Worm (Caenorhabditis elegans) whole organism, L1 larva: ENCODE data around the gene Y70G10A.4.

Experiments used
- C04F5.9 ChIP-seq: sonication (generic microtip); optimal IDR thresholded peaks from 2 replicates; lab custom pipeline; 2016; ENCODE audit warnings: missing genetic modification characterization, missing compliant biosample characterization
- C16A3.4 ChIP-seq: fragments of 150-350 bp; optimal IDR thresholded peaks from 2 replicates; lab custom pipeline; 2014; ENCODE audit warnings: missing biosample characterization, missing genetic modification characterization
- F16B12.6 ChIP-seq: fragments of 150-350 bp; optimal IDR thresholded peaks from 2 replicates; lab custom pipeline; 2014; ENCODE audit warnings: missing biosample characterization, missing genetic modification characterization
- alr-1 ChIP-seq: fragments of 200-800 bp; sonication (Bioruptor generic); optimal IDR thresholded peaks from 2 replicates; lab custom pipeline; 2018; ENCODE audit warnings: borderline replicate concordance, mild to moderate bottlenecking, missing genetic modification characterization, missing compliant biosample characterization
- ceh-8 ChIP-seq: fragments of 200-800 bp; sonication (Bioruptor generic); optimal IDR thresholded peaks from 2 replicates; lab custom pipeline; 2018; ENCODE audit warnings: mild to moderate bottlenecking, missing genetic modification characterization, moderate library complexity, missing compliant biosample characterization
- ceh-82 ChIP-seq, 3 experiments: fragments of 150-350 bp in 1 of 3; sonication (generic microtip) in 2 of 3; optimal IDR thresholded peaks; 2 replicates each; lab custom pipeline; 2014 to 2017; ENCODE audit warnings: missing biosample characterization in 3 of 3, missing genetic modification characterization in 3 of 3
- ceh-88 ChIP-seq: fragments of 200-800 bp; sonication (Bioruptor generic); IDR thresholded peaks from 2 replicates; pipeline ENCODE4 v1.3.6; 2022; ENCODE audit warnings: missing genetic modification characterization, missing compliant biosample characterization
- dpl-1 ChIP-seq, 3 experiments: fragments of 150-350 bp in 2 of 3; sonication (generic microtip) in 1 of 3; optimal IDR thresholded peaks; 2 replicates each; lab custom pipeline; 2014 to 2017; ENCODE audit warnings: missing biosample characterization in 3 of 3, missing genetic modification characterization in 3 of 3, missing genetic modification reagents in 3 of 3
- dsc-1 ChIP-seq: sonication (generic microtip); optimal IDR thresholded peaks from 2 replicates; lab custom pipeline; 2016; ENCODE audit warnings: mild to moderate bottlenecking, missing genetic modification characterization, missing compliant biosample characterization
- efl-1 ChIP-seq, 4 experiments: fragments of 150-350 bp; optimal IDR thresholded peaks in 3 of 4; peaks in 1 of 4; 1 replicate in 1 of 4; 2 replicates in 3 of 4; lab custom pipeline; 2014; ENCODE audit warnings: missing biosample characterization in 2 of 4, missing genetic modification characterization in 2 of 4, missing genetic modification reagents in 2 of 4
- fkh-4 ChIP-seq: sonication (generic microtip); optimal IDR thresholded peaks from 2 replicates; lab custom pipeline; 2016; ENCODE audit warnings: missing compliant biosample characterization, missing genetic modification characterization, borderline replicate concordance
- fkh-8 ChIP-seq: sonication (generic microtip); optimal IDR thresholded peaks from 2 replicates; lab custom pipeline; 2016; ENCODE audit warnings: mild to moderate bottlenecking, missing genetic modification characterization, missing compliant biosample characterization
- fos-1 ChIP-seq: fragments of 150-350 bp; optimal IDR thresholded peaks from 2 replicates; lab custom pipeline; 2014; ENCODE audit warnings: missing biosample characterization, missing genetic modification characterization
- lin-15B ChIP-seq: fragments of 150-350 bp; sonication (generic microtip); optimal IDR thresholded peaks from 3 replicates; lab custom pipeline; 2014; ENCODE audit warnings: missing biosample characterization, missing genetic modification characterization
- lin-35 ChIP-seq, 2 experiments: fragments of 150-350 bp; optimal IDR thresholded peaks; 2 replicates each; lab custom pipeline; 2014; ENCODE audit warnings: missing biosample characterization in 2 of 2, missing genetic modification characterization in 2 of 2, missing genetic modification reagents in 2 of 2
- lsy-2 ChIP-seq, 2 experiments: fragments of 150-350 bp; optimal IDR thresholded peaks; 2 replicates each; lab custom pipeline; 2014; ENCODE audit warnings: missing biosample characterization in 2 of 2, missing genetic modification characterization in 2 of 2
- mab-9 ChIP-seq: fragments of 200-800 bp; sonication (Bioruptor generic); IDR thresholded peaks from 2 replicates; pipeline ENCODE4 v1.3.6; 2022; ENCODE audit warnings: missing genetic modification reagents, missing genetic modification characterization, missing compliant biosample characterization
- mdl-1 ChIP-seq, 2 experiments: fragments of 150-350 bp; optimal IDR thresholded peaks; 2 replicates each; lab custom pipeline; 2014 to 2017; ENCODE audit warnings: missing biosample characterization in 2 of 2, missing genetic modification characterization in 2 of 2, inconsistent platforms in 1 of 2
- mef-2 ChIP-seq: fragments of 150-350 bp; optimal IDR thresholded peaks from 2 replicates; lab custom pipeline; 2014; ENCODE audit warnings: missing biosample characterization, missing genetic modification characterization
- nhr-19 ChIP-seq: fragments of 200-800 bp; sonication (Bioruptor generic); conservative IDR thresholded peaks from 2 replicates; pipeline ENCODE4 v1.3.6; 2022; ENCODE audit warnings: missing genetic modification characterization, missing compliant biosample characterization
- nhr-237 ChIP-seq: fragments of 150-350 bp; optimal IDR thresholded peaks from 2 replicates; lab custom pipeline; 2014; ENCODE audit warnings: missing biosample characterization, missing genetic modification characterization
- nhr-47 ChIP-seq: sonication (generic microtip); optimal IDR thresholded peaks from 2 replicates; lab custom pipeline; 2016; ENCODE audit warnings: mild to moderate bottlenecking, missing genetic modification characterization, moderate library complexity, missing compliant biosample characterization
- nhr-71 ChIP-seq: sonication (generic microtip); optimal IDR thresholded peaks from 2 replicates; lab custom pipeline; 2016; ENCODE audit warnings: mild to moderate bottlenecking, missing genetic modification characterization, moderate library complexity, missing compliant biosample characterization
- nhr-76 ChIP-seq: sonication (generic microtip); optimal IDR thresholded peaks from 2 replicates; lab custom pipeline; 2017; ENCODE audit warnings: missing biosample characterization, missing genetic modification characterization
- nhr-85 ChIP-seq: sonication (generic microtip); peaks from one replicate; lab custom pipeline; 2016; ENCODE audit warnings: missing genetic modification characterization, inconsistent platforms, missing compliant biosample characterization
- rnt-1 ChIP-seq: sonication (generic microtip); optimal IDR thresholded peaks from 2 replicates; lab custom pipeline; 2016; ENCODE audit warnings: mild to moderate bottlenecking, missing genetic modification characterization, moderate library complexity, missing compliant biosample characterization
- skn-1 ChIP-seq: fragments of 150-350 bp; optimal IDR thresholded peaks from 2 replicates; lab custom pipeline; 2014; ENCODE audit warnings: missing biosample characterization, missing genetic modification characterization
- sox-4 ChIP-seq: sonication (generic microtip); optimal IDR thresholded peaks from 2 replicates; lab custom pipeline; 2016; ENCODE audit warnings: missing genetic modification characterization, missing compliant biosample characterization
- sup-37 ChIP-seq: fragments of 200-800 bp; sonication (Bioruptor generic); optimal IDR thresholded peaks from 2 replicates; lab custom pipeline; 2018; ENCODE audit warnings: mild to moderate bottlenecking, missing genetic modification characterization, missing compliant biosample characterization
- swsn-7 ChIP-seq: sonication (generic microtip); optimal IDR thresholded peaks from 2 replicates; lab custom pipeline; 2016; ENCODE audit warnings: missing genetic modification characterization, missing compliant biosample characterization
- unc-30 ChIP-seq: sonication (generic microtip); optimal IDR thresholded peaks from 2 replicates; lab custom pipeline; 2017; ENCODE audit warnings: missing biosample characterization, missing genetic modification characterization
- vab-15 ChIP-seq: sonication (generic microtip); optimal IDR thresholded peaks from 2 replicates; lab custom pipeline; 2017; ENCODE audit warnings: missing genotype, mild to moderate bottlenecking, missing genetic modification characterization, missing compliant biosample characterization
- zag-1 ChIP-seq: fragments of 150-350 bp; optimal IDR thresholded peaks from 2 replicates; lab custom pipeline; 2014; ENCODE audit warnings: missing biosample characterization, missing genetic modification characterization
- zip-4 ChIP-seq: fragments of 200-800 bp; sonication (Bioruptor generic); optimal IDR thresholded peaks from 2 replicates; lab custom pipeline; 2018; ENCODE audit warnings: mild to moderate bottlenecking, missing genetic modification characterization, moderate library complexity, missing compliant biosample characterization

Y70G10A.4 gene

ce11 chrIII:10199052-10199451, 22.9 kb upstream of the Y70G10A.4 start, which contains the start of gene T20G5.8:
T20G5.8 (plus strand) TSS chrIII:10199352.
- no peak for TF ChIP-seq zip-4 (GFP tag; lab: Kevin White, UChicago)
- no peak for TF ChIP-seq ceh-8 (GFP tag; lab: Kevin White, UChicago)
- TF ChIP-seq mef-2 (tag; lab: Kevin White, UChicago) = no peak
- TF ChIP-seq sox-4 (tag; lab: Kevin White, UChicago) = no peak

ce11 chrIII:10201235-10201634, 20.7 kb upstream of the Y70G10A.4 start, which contains the start of the genes T20G5.13 and T20G5.12:
T20G5.13 (minus strand) TSS chrIII:10201335.
T20G5.12 (plus strand) TSS chrIII:10201604.
- TF ChIP-seq ceh-88 (no peak), vab-15 (tag; lab: Kevin White, UChicago) (no peak), fkh-4 (tag; lab: Kevin White, UChicago) (no peak), nhr-19 (no peak), fkh-8 (tag; lab: Kevin White, UChicago) (no peak), nhr-76 (tag; lab: Kevin White, UChicago) (no peak), F16B12.6 (tag; lab: Kevin White, UChicago) (no peak), mab-9 (no peak), nhr-237 (tag; lab: Kevin White, UChicago) (no peak), dsc-1 (tag; lab: Kevin White, UChicago) (no peak), rnt-1 (tag; lab: Kevin White, UChicago) (no peak), sup-37 (GFP tag; lab: Kevin White, UChicago) (no peak), alr-1 (tag; lab: Kevin White, UChicago) (no peak), nhr-71 (tag; lab: Kevin White, UChicago) (no peak), mef-2 (tag; lab: Kevin White, UChicago) (no peak), lin-15B (tag; lab: Kevin White, UChicago) (no peak)

ce11 chrIII:10202391-10202790, 19.6 kb upstream of the Y70G10A.4 start:
- TF ChIP-seq efl-1 (optimal IDR thresholded peaks at IDR 0.05; lab: Kevin White, UChicago) (no peak), efl-1 (GFP tag; optimal IDR thresholded peaks at IDR 0.05 in 1 of 2; lab: Kevin White, UChicago) (peak in 1 of 2 experiments; percentile 6), dsc-1 (tag; lab: Kevin White, UChicago) (no peak), skn-1 (peak; percentile 50), zip-4 (GFP tag; lab: Kevin White, UChicago) (peak; percentile 90)

- TF ChIP-seq lin-35 (GFP tag; optimal IDR thresholded peaks at IDR 0.05; lab: Kevin White, UChicago) = peak; percentile 45 to 57
- TF ChIP-seq C04F5.9 (tag; lab: Kevin White, UChicago) = no peak
- TF ChIP-seq C16A3.4 = peak; percentile 19
- TF ChIP-seq mdl-1 (tag; optimal IDR thresholded peaks at IDR 0.05; lab: Kevin White, UChicago) = peak in 1 of 2 experiments; percentile 18
- no peak for TF ChIP-seq fos-1 (tag; lab: Kevin White, UChicago)
- peak in 1 of 2 experiments; percentile 71 for TF ChIP-seq lsy-2 (tag; optimal IDR thresholded peaks at IDR 0.05; lab: Kevin White, UChicago)
- peak; percentile 2 for TF ChIP-seq vab-15 (tag; lab: Kevin White, UChicago)
- peak; percentile 26 to 35 for TF ChIP-seq efl-1 (optimal IDR thresholded peaks at IDR 0.05; lab: Kevin White, UChicago)
- TF ChIP-seq efl-1 (GFP tag; optimal IDR thresholded peaks at IDR 0.05 in 1 of 2; lab: Kevin White, UChicago) = peak in 1 of 2 experiments; percentile 43
- TF ChIP-seq sox-4 (tag; lab: Kevin White, UChicago) = no peak
- TF ChIP-seq dpl-1 (GFP tag; optimal IDR thresholded peaks at IDR 0.05; lab: Kevin White, UChicago) = peak; percentile 17 to 51 (median 30)
- peak in 1 of 3 experiments; percentile 57 for TF ChIP-seq ceh-82 (tag; optimal IDR thresholded peaks at IDR 0.05; lab: Kevin White, UChicago)
- peak; percentile 48 for TF ChIP-seq nhr-85 (tag; lab: Kevin White, UChicago)
- TF ChIP-seq lin-15B (tag; lab: Kevin White, UChicago) = peak; percentile 70
- no peak for TF ChIP-seq rnt-1 (tag; lab: Kevin White, UChicago)
- peak; percentile 12 for TF ChIP-seq skn-1
- peak; percentile 17 for TF ChIP-seq nhr-71 (tag; lab: Kevin White, UChicago)
- no peak for TF ChIP-seq zag-1 (tag; lab: Kevin White, UChicago)
- TF ChIP-seq nhr-47 (tag; lab: Kevin White, UChicago) = peak; percentile 12
- no peak for TF ChIP-seq swsn-7 (tag; lab: Kevin White, UChicago)
- TF ChIP-seq unc-30 (tag; lab: Kevin White, UChicago) = no peak
- TF ChIP-seq, all 84 proteins: peak for 13
Measured at ce11 chrIII:10202894-10203871, 18.8 kb upstream of the Y70G10A.4 start, which contains the start of gene chc-1. chc-1 (plus strand) TSS chrIII:10203821.
